Fruit fly (Drosophila melanogaster): ENCODE data around the gene CG9922.
A peak's percentile ranks its signal among the peaks of the same experiment; 100 is the strongest.

The CG9922 gene

dm6 chr3R:14058531-14059431, 22.6 kb upstream of the CG9922 start (continued):
- TF ChIP-seq CG16863 (GFP tag; optimal IDR thresholded peaks at IDR 0.05) (no peak), Camta (GFP tag; optimal IDR thresholded peaks at IDR 0.05) (no peak), fu2 (GFP tag; optimal IDR thresholded peaks at IDR 0.05) (no peak), GATAe (GFP tag; conservative IDR thresholded peaks at IDR 0.05) (peak; percentile 29), mirr (GFP tag; optimal IDR thresholded peaks at IDR 0.05) (peak; percentile 22), esg (GFP tag; conservative IDR thresholded peaks at IDR 0.05) (no peak), ase (GFP tag; IDR thresholded peaks at IDR 0.05) (no peak), Hr78 (GFP tag; optimal IDR thresholded peaks at IDR 0.05) (peak in 1 of 2 experiments; percentile 10), CG8924 (tag; optimal IDR thresholded peaks at IDR 0.05) (no peak), cwo (GFP tag; optimal IDR thresholded peaks at IDR 0.05) (peak; percentile 58), Sry-β (GFP tag; optimal IDR thresholded peaks at IDR 0.05) (no peak), grn (GFP tag; optimal IDR thresholded peaks at IDR 0.05) (peak; percentile 70), kni (GFP tag; optimal IDR thresholded peaks at IDR 0.05) (no peak), Blimp-1 (GFP tag; optimal IDR thresholded peaks at IDR 0.05) (peak; percentile 60), eve (GFP tag; optimal IDR thresholded peaks at IDR 0.05) (peak in 1 of 2 experiments; percentile 67), CG8944 (GFP tag; optimal IDR thresholded peaks at IDR 0.05) (no peak), BtbVII (GFP tag; optimal IDR thresholded peaks at IDR 0.05) (peak; percentile 38), CG9215 (GFP tag; IDR thresholded peaks at IDR 0.05) (no peak), Rfx (GFP tag; IDR thresholded peaks at IDR 0.05) (no peak), Eip74EF (GFP tag; optimal IDR thresholded peaks at IDR 0.05) (no peak), HHEX (GFP tag; optimal IDR thresholded peaks at IDR 0.05) (no peak), CG14860 (GFP tag; IDR thresholded peaks at IDR 0.05; ENCODE audit: partially characterized antibody) (no peak), Fer1 (GFP tag; optimal IDR thresholded peaks at IDR 0.05) (no peak), usp (GFP tag; optimal IDR thresholded peaks at IDR 0.05) (no peak), CG3163 (GFP tag; optimal IDR thresholded peaks at IDR 0.05) (peak; percentile 45), ci (GFP tag; IDR thresholded peaks at IDR 0.05) (peak; percentile 35; the same call in 1 of the 3 replicates), CG12769 (tag; optimal IDR thresholded peaks at IDR 0.05) (peak; percentile 31), Ravus (GFP tag; IDR thresholded peaks at IDR 0.05) (no peak), Hr51 (GFP tag; optimal IDR thresholded peaks at IDR 0.05) (no peak), pzg (GFP tag; optimal IDR thresholded peaks at IDR 0.05) (no peak), CG6765 (GFP tag; optimal IDR thresholded peaks at IDR 0.05) (no peak), fru (optimal IDR thresholded peaks at IDR 0.05) (no peak), CG8765 (GFP tag; IDR thresholded peaks at IDR 0.05) (no peak), CG4282 (GFP tag; optimal IDR thresholded peaks at IDR 0.05) (no peak), Atf6 (GFP tag; IDR thresholded peaks at IDR 0.05) (no peak), Ets65A (GFP tag) (no peak), ssp (GFP tag; IDR thresholded peaks at IDR 0.05) (no peak), CkIIα-i1 (GFP tag; IDR thresholded peaks at IDR 0.05) (no peak), CG9797 (GFP tag; optimal IDR thresholded peaks at IDR 0.05) (no peak)
